Worm (Caenorhabditis elegans) whole organism, L4/young adult: ENCODE results near the gene npr-26.

Source experiments
- dao-5 ChIP-seq: sonication (generic microtip); optimal IDR thresholded peaks from 2 replicates; lab custom pipeline; 2016; ENCODE audit warnings: missing genotype, missing genetic modification characterization, moderate library complexity, missing compliant biosample characterization
- him-1 ChIP-seq: sonication (generic microtip); optimal IDR thresholded peaks from 2 replicates; lab custom pipeline; 2016; ENCODE audit warnings: missing genotype, missing genetic modification reagents, missing genetic modification characterization, missing compliant biosample characterization

DNA sequence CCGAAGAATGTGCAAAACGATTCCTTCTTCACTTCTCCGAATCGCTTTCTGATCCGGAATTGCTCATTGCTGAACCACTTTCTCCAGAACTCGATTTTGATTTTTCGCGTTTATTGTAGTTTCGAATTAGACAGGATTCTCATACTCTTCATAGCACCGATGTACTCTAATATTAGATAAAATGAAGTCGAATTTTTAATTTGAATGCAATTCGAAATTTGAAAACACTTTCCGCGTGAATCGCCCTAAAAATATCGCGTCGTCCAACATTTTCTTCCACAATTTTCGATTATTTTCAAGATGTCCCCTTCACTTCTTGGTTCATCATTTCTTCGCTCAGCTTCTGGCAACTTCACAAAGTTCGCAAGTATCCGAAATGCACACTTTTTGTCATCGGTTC, 35.6 kb downstream of the npr-26 start, which contains the start of gene C30H6.8:
- TF ChIP-seq him-1 (tag; lab: Kevin White, UChicago) = no peak
- TF ChIP-seq dao-5 (tag; lab: Kevin White, UChicago) = no peak
